Comparison of ENCODE assay signal across 1 worm cellular context in genomic region chrX:7655469-7656003, ce11.
TF ChIP-seq lines count a peak whose summit lies in the region.

No protein-coding gene starts in this region.

TF ChIP-seq in whole organism, late embryonic, 69 proteins besides CTCF, POLR2A, EP300 and RAD21 (continued from another document):
- TF ChIP-seq rnt-1 (tag; optimal IDR thresholded peaks at IDR 0.05; lab: Kevin White, UChicago) (no peak), tbx-7 (tag; optimal IDR thresholded peaks at IDR 0.05; lab: Kevin White, UChicago) (no peak)
TF ChIP-seq in whole organism, late embryonic: peak in this region for 4.
